Fruit fly (Drosophila melanogaster): ENCODE data around the gene CG8064.

CG8064 gene

DNA sequence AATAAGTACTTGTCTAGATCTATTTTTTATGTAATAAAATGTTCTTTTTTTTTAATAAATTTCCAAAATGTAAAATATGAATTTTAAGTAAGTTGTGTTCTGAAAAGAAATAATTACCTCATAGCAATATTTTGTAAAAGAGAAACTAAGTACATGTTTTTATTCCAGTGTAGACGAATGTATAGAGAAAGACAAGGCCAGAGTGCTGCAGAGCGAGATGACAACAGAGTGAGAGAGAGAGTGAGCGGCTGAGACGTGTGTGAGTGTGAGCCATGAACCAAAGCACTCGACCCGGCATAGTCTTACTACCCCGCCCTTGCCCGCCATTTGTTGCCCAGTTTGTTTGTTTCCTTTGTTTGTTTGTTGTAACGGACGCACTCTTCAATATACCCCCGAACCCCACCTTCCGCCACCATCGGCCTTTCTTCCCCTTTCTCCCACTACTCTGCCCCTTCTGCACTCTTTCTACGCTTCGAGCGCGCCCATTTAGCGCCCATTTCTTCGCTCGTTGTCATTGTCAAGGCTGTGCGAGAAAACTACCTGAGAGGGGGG lies 28.0 kb downstream of the CG8064 start (continued):
- TF ChIP-seq zen (tag; optimal IDR thresholded peaks at IDR 0.05), result no peak
- no peak for TF ChIP-seq cato (GFP tag; optimal IDR thresholded peaks at IDR 0.05; ENCODE audit: borderline replicate concordance)
- no peak for TF ChIP-seq gro (GFP tag; optimal IDR thresholded peaks at IDR 0.05)
- TF ChIP-seq zfh1 (GFP tag; IDR thresholded peaks at IDR 0.05), result peak; percentile 80
- TF ChIP-seq CG9797 (GFP tag; optimal IDR thresholded peaks at IDR 0.05), result peak; percentile 4
- TF ChIP-seq zen2 (GFP tag; IDR thresholded peaks at IDR 0.05; ENCODE audit: partially characterized antibody), result no peak
- peak; percentile 79 for TF ChIP-seq CG1603 (tag; optimal IDR thresholded peaks at IDR 0.05)
- TF ChIP-seq Hey (tag; optimal IDR thresholded peaks at IDR 0.05), result peak; percentile 45
- TF ChIP-seq CG8478 (optimal IDR thresholded peaks at IDR 0.05), result no peak
- no peak for TF ChIP-seq Elba2 (GFP tag; optimal IDR thresholded peaks at IDR 0.05)
- peak; percentile 24 for TF ChIP-seq CG8281 (tag; optimal IDR thresholded peaks at IDR 0.05)
- TF ChIP-seq NC2α (GFP tag; optimal IDR thresholded peaks at IDR 0.05), result peak; percentile 41
- TF ChIP-seq CG9817 (tag; optimal IDR thresholded peaks at IDR 0.05), result no peak
- peak; percentile 36; the same call in 1 of the 2 replicates for TF ChIP-seq E2f2 (GFP tag; IDR thresholded peaks at IDR 0.05)
- TF ChIP-seq CG6791 (GFP tag; IDR thresholded peaks at IDR 0.05; ENCODE audit: partially characterized antibody), result no peak
- peak; percentile 39 for TF ChIP-seq BtbVII (GFP tag; optimal IDR thresholded peaks at IDR 0.05)
- TF ChIP-seq CG12769 (tag; optimal IDR thresholded peaks at IDR 0.05), result peak; percentile 92
- TF ChIP-seq CrebB (tag; optimal IDR thresholded peaks at IDR 0.05), result peak; percentile 72
- TF ChIP-seq lola (GFP tag; optimal IDR thresholded peaks at IDR 0.05), result peak in 1 of 3 experiments; percentile 88
- TF ChIP-seq Dbx (GFP tag; IDR thresholded peaks at IDR 0.05), result no peak
- TF ChIP-seq Chrac-16 (GFP tag; optimal IDR thresholded peaks at IDR 0.05), result no peak
- TF ChIP-seq pros (GFP tag; optimal IDR thresholded peaks at IDR 0.05), result peak; percentile 68
- TF ChIP-seq CG17328 (GFP tag; IDR thresholded peaks at IDR 0.05), result peak; percentile 35; the same call in 1 of the 2 replicates
- TF ChIP-seq CG3163 (GFP tag; optimal IDR thresholded peaks at IDR 0.05), result peak; percentile 19
- TF ChIP-seq hb (GFP tag; IDR thresholded peaks at IDR 0.05; ENCODE audit: partially characterized antibody), result no peak
- TF ChIP-seq org-1 (GFP tag; optimal IDR thresholded peaks at IDR 0.05), result peak; percentile 38
- TF ChIP-seq CG9215 (GFP tag; IDR thresholded peaks at IDR 0.05), result peak; percentile 32; the same call in 1 of the 2 replicates
- no peak for TF ChIP-seq Oaz (GFP tag; IDR thresholded peaks at IDR 0.05)
- peak; percentile 93 for TF ChIP-seq CG7556 (GFP tag; optimal IDR thresholded peaks at IDR 0.05)
- peak; percentile 44 for TF ChIP-seq CG17186 (GFP tag; optimal IDR thresholded peaks at IDR 0.05)
- TF ChIP-seq sisA (GFP tag; IDR thresholded peaks at IDR 0.05), result 0 out of 2 replicates have a peak, but pooled peaks have one; percentile 9
- TF ChIP-seq CG16863 (GFP tag; optimal IDR thresholded peaks at IDR 0.05), result peak; percentile 22
- TF ChIP-seq CG10565 (GFP tag; optimal IDR thresholded peaks at IDR 0.05), result no peak
- TF ChIP-seq CG2129 (GFP tag; IDR thresholded peaks at IDR 0.05; ENCODE audit: partially characterized antibody), result no peak
- TF ChIP-seq ro (GFP tag; IDR thresholded peaks at IDR 0.05), result no peak
- peak; percentile 57 for TF ChIP-seq NFAT (GFP tag; IDR thresholded peaks at IDR 0.05)
- TF ChIP-seq Lpt (GFP tag; optimal IDR thresholded peaks at IDR 0.05), result no peak
- peak; percentile 4 for TF ChIP-seq Hand (GFP tag; optimal IDR thresholded peaks at IDR 0.05)
- peak; percentile 83 for TF ChIP-seq gem (tag; optimal IDR thresholded peaks at IDR 0.05)
- no peak for TF ChIP-seq CG1024 (GFP tag; IDR thresholded peaks at IDR 0.05)
- TF ChIP-seq CG17802 (tag; optimal IDR thresholded peaks at IDR 0.05), result peak; percentile 54
- peak; percentile 66 for TF ChIP-seq CG30403 (GFP tag; optimal IDR thresholded peaks at IDR 0.05)
- peak; percentile 64 for TF ChIP-seq HHEX (GFP tag; optimal IDR thresholded peaks at IDR 0.05)
- peak; percentile 83 for TF ChIP-seq sens (GFP tag)
- TF ChIP-seq Hr39 (optimal IDR thresholded peaks at IDR 0.05), result no peak
- TF ChIP-seq Bdp1 (GFP tag; optimal IDR thresholded peaks at IDR 0.05), result no peak
- TF ChIP-seq CG9932 (GFP tag; IDR thresholded peaks at IDR 0.05), result peak; percentile 42; the same call in 1 of the 2 replicates
- TF ChIP-seq CG7372 (GFP tag; IDR thresholded peaks at IDR 0.05), result no peak
- no peak for TF ChIP-seq ems (GFP tag; optimal IDR thresholded peaks at IDR 0.05)
- no peak for TF ChIP-seq CG10366 (GFP tag; IDR thresholded peaks at IDR 0.05)
- no peak for TF ChIP-seq Gsc (GFP tag; IDR thresholded peaks at IDR 0.05)

All from whole organism, embryonic.